Fruit fly (Drosophila melanogaster) whole organism: ENCODE measurements around the gene Nazo.

Experiments used
- CG8478 ChIP-seq: fragments of >200 bp; optimal IDR thresholded peaks from 2 replicates; lab custom pipeline; 2018; ENCODE audit warnings: inconsistent platforms
- Dll ChIP-seq: fragments of >200 bp; optimal IDR thresholded peaks from 2 replicates; lab custom pipeline; 2017
- EcR ChIP-seq, 2 experiments: fragments of >200 bp; optimal IDR thresholded peaks; 2 replicates each; lab custom pipeline; 2017; ENCODE audit warnings: missing biosample characterization in 2 of 2, missing genetic modification characterization in 2 of 2, missing genetic modification reagents in 2 of 2
- pan ChIP-seq: fragments of >200 bp; optimal IDR thresholded peaks from 2 replicates; lab custom pipeline; 2017
- psq ChIP-seq: fragments of >200 bp; optimal IDR thresholded peaks from 2 replicates; lab custom pipeline; 2017
- usp ChIP-seq: fragments of >200 bp; optimal IDR thresholded peaks from 2 replicates; lab custom pipeline; 2017; ENCODE audit warnings: missing biosample characterization, missing genetic modification characterization, mixed read lengths

The Nazo gene

dm6 chr3R:8300928-8301752 is 13.5 kb downstream of the Nazo start, which contains the start of the genes CG9626 and mRpL1:
TSS of gene CG9626 (minus strand) at chr3R:8300978.
TSS of gene mRpL1 (plus strand) at chr3R:8301440.
- TF ChIP-seq EcR (GFP tag; optimal IDR thresholded peaks at IDR 0.05; lab: Kevin White, UChicago) (no peak), CG8478 (no peak), Dll (no peak), usp (GFP tag; lab: Kevin White, UChicago) (no peak), pan (lab: Kevin White, UChicago) (no peak), psq (no peak)

DNA sequence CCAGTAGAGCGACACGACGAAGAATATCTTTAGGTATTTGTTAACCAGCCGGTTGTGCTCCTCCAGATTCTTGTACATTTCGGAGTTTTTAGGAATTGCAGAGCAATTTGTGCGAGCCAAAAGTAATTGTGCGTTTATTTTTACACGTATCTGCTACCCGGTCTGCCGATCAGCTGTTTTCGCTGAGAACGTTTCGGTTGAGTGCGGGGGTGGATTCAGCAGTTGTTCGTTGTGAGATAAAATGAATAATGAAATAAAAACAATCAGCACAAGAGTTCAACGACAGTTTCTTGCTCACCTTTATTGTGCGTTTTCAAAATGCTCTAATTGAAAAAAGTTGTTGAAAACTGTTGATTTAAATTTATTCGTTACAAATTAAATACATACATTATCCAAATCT is 16.2 kb downstream of the Nazo start, which contains the start of gene nac:
Gene nac (minus strand): TSS at position 176 of the 400 bp plus-strand sequence.
- TF ChIP-seq Dll = no peak
- no peak for TF ChIP-seq psq
- no peak for TF ChIP-seq CG8478
- TF ChIP-seq pan (lab: Kevin White, UChicago) = no peak
- no peak for TF ChIP-seq usp (GFP tag; lab: Kevin White, UChicago)

- TF ChIP-seq psq = no peak
- TF ChIP-seq EcR (GFP tag; optimal IDR thresholded peaks at IDR 0.05; lab: Kevin White, UChicago) = no peak
- TF ChIP-seq Dll = no peak
- no peak for TF ChIP-seq CG8478
- no peak for TF ChIP-seq pan (lab: Kevin White, UChicago)
- no peak for TF ChIP-seq usp (GFP tag; lab: Kevin White, UChicago)
Observed at dm6 chr3R:8305110-8305509, 17.4 kb downstream of the Nazo start, which contains the start of gene Sgt1. TSS of gene Sgt1 (minus strand) at chr3R:8305274.

DNA sequence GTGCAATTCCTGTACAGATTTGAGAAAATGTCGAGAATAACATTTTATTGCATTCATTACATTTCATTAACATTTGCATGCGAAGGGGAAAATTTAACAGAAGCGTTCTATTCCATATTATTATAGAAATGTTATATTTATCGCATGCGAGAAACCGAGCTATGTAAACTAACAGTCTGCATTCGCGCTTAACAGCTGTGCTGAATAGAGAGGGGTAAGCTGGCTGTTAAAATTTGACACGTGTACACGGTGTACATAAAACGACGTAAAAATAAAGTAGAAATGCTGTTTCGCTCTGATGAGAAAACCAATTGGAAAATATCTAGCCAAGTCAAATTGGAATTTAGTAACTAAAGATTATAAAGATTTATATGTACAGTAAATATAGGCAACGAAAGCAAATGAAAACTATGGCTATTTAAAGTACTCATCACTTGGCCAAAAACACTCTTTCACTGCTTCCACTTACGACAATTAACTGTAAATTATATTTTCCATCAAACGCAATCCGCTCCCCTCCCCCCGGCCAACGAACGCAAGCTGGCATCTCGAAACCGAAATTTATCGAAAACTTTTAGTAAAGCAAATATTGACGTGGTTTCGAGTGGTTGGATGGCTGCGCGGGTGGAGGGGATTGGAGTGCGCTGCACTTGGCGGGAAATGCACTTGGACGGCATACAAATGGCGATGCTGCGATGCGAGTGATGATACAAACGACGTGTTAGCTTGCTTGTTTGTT is 18.7 kb downstream of the Nazo start:
- no peak for TF ChIP-seq psq
- no peak for TF ChIP-seq CG8478
- TF ChIP-seq pan (lab: Kevin White, UChicago) = no peak
- TF ChIP-seq Dll = no peak

DNA sequence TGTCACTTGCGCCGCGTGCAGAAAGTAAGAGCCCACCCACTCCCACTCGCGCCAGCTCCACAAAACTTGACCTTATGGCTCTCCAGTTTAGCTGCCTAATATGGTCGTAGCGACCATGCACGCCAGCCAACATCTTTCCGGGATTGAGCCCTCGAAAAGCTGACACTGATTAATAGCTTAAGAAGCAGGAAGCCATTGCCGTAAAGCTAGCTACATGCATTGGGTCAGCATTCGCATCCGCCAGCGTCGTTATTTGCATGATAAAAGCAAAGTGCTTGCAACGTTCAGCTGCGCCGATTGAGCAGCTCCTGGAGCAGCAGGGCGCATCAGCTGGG is 19.2 kb downstream of the Nazo start:
- TF ChIP-seq CG8478 (no peak), psq (no peak), pan (lab: Kevin White, UChicago) (no peak), Dll (no peak), EcR (GFP tag; optimal IDR thresholded peaks at IDR 0.05; lab: Kevin White, UChicago) (no peak), usp (GFP tag; lab: Kevin White, UChicago) (no peak)

dm6 chr3R:8307283-8307682 is 19.6 kb downstream of the Nazo start:
- TF ChIP-seq EcR (GFP tag; optimal IDR thresholded peaks at IDR 0.05; lab: Kevin White, UChicago) (no peak), psq (no peak), usp (GFP tag; lab: Kevin White, UChicago) (no peak), CG8478 (no peak), pan (lab: Kevin White, UChicago) (no peak), Dll (no peak)

DNA sequence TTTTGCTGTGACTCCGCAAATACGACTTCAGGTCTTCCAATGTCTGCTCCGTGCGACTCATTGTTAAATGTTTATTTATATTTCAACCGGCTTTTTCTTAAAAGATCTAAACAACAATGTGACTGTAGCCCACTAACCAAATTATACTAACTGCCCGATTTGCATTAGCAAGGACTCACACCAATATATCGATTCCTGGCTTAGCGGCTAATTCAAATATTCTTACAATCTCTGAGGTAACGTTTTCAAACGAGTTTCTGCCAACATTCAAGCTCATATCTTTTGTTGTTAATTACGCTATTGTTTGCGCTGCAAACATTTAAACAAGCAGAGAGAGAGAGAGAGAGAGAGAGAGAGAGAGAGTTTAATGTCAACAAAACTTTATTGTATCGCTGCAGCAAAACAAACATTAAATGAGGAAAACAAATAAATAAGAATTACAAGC is 20.9 kb downstream of the Nazo start, which contains the start of gene tex:
Gene tex (minus strand): TSS at position 131 of the 445 bp plus-strand sequence.
- no peak for TF ChIP-seq EcR (GFP tag; optimal IDR thresholded peaks at IDR 0.05; lab: Kevin White, UChicago)
- no peak for TF ChIP-seq usp (GFP tag; lab: Kevin White, UChicago)
- TF ChIP-seq CG8478 = no peak

dm6 chr3R:8310678-8311077 is 23.0 kb downstream of the Nazo start, which contains the start of gene CG11693:
TSS of gene CG11693 (minus strand) at chr3R:8310778.
- no peak for TF ChIP-seq Dll
- TF ChIP-seq pan (lab: Kevin White, UChicago) = no peak
- TF ChIP-seq psq = no peak
- TF ChIP-seq usp (GFP tag; lab: Kevin White, UChicago) = no peak
- TF ChIP-seq CG8478 = no peak
- TF ChIP-seq EcR (GFP tag; optimal IDR thresholded peaks at IDR 0.05; lab: Kevin White, UChicago) = no peak

dm6 chr3R:8312037-8312436 is 24.4 kb downstream of the Nazo start, which contains the start of the genes CG11694 and CG11698:
TSS of gene CG11694 (minus strand) at chr3R:8312137.
TSS of gene CG11698 (plus strand) at chr3R:8312188.
- TF ChIP-seq pan (lab: Kevin White, UChicago) = no peak
- TF ChIP-seq EcR (GFP tag; optimal IDR thresholded peaks at IDR 0.05; lab: Kevin White, UChicago) = no peak
- no peak for TF ChIP-seq CG8478
- no peak for TF ChIP-seq psq

DNA sequence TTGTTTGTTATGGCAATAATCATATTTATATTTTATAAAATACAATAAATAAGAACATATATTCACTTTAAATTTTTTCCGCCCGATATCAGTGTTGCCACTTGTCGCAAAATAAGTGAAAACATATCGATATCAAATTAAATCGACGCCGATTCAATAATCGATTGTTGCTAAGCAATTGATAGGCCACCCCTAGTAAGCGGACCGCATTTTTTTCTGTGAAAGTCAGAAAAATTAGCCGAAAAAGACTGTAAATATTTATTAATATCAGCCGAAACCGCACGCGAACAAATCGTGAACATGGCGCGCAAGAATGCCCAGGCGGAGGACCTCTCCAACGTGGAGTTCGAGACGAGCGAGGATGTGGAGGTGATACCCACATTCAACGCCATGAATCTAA is 25.4 kb downstream of the Nazo start, which contains the start of gene CG7483:
Gene CG7483 (plus strand): TSS at position 171 of the 400 bp plus-strand sequence.
- no peak for TF ChIP-seq EcR (GFP tag; optimal IDR thresholded peaks at IDR 0.05; lab: Kevin White, UChicago)
- no peak for TF ChIP-seq Dll
- TF ChIP-seq usp (GFP tag; lab: Kevin White, UChicago) = no peak
- TF ChIP-seq psq = no peak
- TF ChIP-seq pan (lab: Kevin White, UChicago) = no peak
- TF ChIP-seq CG8478 = no peak

DNA sequence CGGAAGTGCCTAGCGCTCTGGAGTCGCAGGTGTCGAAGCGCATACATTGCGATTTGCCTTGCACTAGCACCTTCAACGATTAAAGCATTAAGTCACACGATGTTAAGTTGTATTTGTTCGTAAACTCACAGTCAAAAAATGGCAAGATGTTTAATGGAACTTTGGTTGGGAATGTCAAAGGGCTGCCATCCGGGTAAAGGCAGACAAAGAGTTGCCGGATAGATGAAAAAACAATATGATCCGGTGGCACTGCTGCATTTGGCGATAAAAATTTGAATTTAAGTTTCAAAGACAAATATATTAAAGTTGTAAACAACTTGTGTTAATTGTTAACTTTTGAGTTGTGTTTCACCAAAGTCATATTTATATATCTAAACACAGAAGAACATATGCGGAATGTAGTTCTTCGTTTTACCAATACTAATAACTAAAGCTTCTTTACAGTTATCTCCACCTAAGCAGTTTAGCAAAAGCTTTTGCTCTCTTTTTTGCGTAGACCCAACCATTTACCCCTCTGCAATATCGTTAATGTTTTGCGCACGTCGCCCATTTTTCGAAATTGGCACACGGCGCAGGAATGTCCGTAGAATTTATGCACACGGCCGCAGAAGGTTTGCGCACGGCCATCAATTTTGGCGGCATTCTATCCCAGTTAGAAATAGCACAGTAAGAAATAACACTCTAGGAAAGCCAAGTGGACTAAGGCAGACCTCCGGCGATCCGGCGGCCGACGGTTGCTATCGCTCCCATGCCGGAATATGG is 28.8 kb downstream of the Nazo start, which contains the start of gene Coq2:
Gene Coq2 (minus strand): TSS at position 200 of the 762 bp plus-strand sequence.
- TF ChIP-seq usp (GFP tag; lab: Kevin White, UChicago) (no peak), Dll (no peak), psq (no peak), pan (lab: Kevin White, UChicago) (no peak), CG8478 (no peak)

- TF ChIP-seq CG8478 = no peak
- TF ChIP-seq pan (lab: Kevin White, UChicago) = no peak
- no peak for TF ChIP-seq EcR (GFP tag; optimal IDR thresholded peaks at IDR 0.05; lab: Kevin White, UChicago)
- no peak for TF ChIP-seq usp (GFP tag; lab: Kevin White, UChicago)
- TF ChIP-seq Dll = no peak
Observed at dm6 chr3R:8317215-8317614, 29.5 kb downstream of the Nazo start, which contains the start of gene Ctr1B. TSS of gene Ctr1B (plus strand) at chr3R:8317612.
